Fruit fly (Drosophila melanogaster): ENCODE results near the gene amd.

amd gene

dm6 chr2L:19158679-19159551, 49.0 kb downstream of the amd start (continued):
- TF ChIP-seq CG10274 (GFP tag; optimal IDR thresholded peaks at IDR 0.05), result no peak
- no peak for TF ChIP-seq CG4730 (GFP tag; IDR thresholded peaks at IDR 0.05)
- no peak for TF ChIP-seq her (GFP tag; optimal IDR thresholded peaks at IDR 0.05)
- peak; percentile 45; the same call in 1 of the 3 replicates for TF ChIP-seq croc (GFP tag; conservative IDR thresholded peaks at IDR 0.05)
- TF ChIP-seq hkb (optimal IDR thresholded peaks at IDR 0.05), result no peak
- no peak for TF ChIP-seq hkb (GFP tag; IDR thresholded peaks at IDR 0.05)
- no peak for TF ChIP-seq HmgD (GFP tag; optimal IDR thresholded peaks at IDR 0.05)
- peak; percentile 84 for TF ChIP-seq cg (GFP tag; optimal IDR thresholded peaks at IDR 0.05)
- peak; percentile 29 for TF ChIP-seq HHEX (GFP tag; optimal IDR thresholded peaks at IDR 0.05)
- no peak for TF ChIP-seq cas (GFP tag; IDR thresholded peaks at IDR 0.05)
- TF ChIP-seq Side (GFP tag; optimal IDR thresholded peaks at IDR 0.05), result peak; percentile 36
- peak; percentile 47 for TF ChIP-seq CG11723 (GFP tag; optimal IDR thresholded peaks at IDR 0.05)
- TF ChIP-seq row (GFP tag; IDR thresholded peaks at IDR 0.05), result peak; percentile 47; the same call in 2 of the 3 replicates
- TF ChIP-seq Hsf (GFP tag; optimal IDR thresholded peaks at IDR 0.05), result peak; percentile 37
- peak; percentile 17 for TF ChIP-seq CG12236 (GFP tag; optimal IDR thresholded peaks at IDR 0.05)
- no peak for TF ChIP-seq Doc3 (GFP tag; IDR thresholded peaks at IDR 0.05; ENCODE audit: partially characterized antibody)
- no peak for TF ChIP-seq zen2 (GFP tag; IDR thresholded peaks at IDR 0.05; ENCODE audit: partially characterized antibody)
- no peak for TF ChIP-seq Nf-YB (GFP tag; optimal IDR thresholded peaks at IDR 0.05)
- no peak for TF ChIP-seq CG14667 (GFP tag; IDR thresholded peaks at IDR 0.05)
- peak; percentile 57 for TF ChIP-seq lab (GFP tag; optimal IDR thresholded peaks at IDR 0.05)
- no peak for TF ChIP-seq fd64A (GFP tag; optimal IDR thresholded peaks at IDR 0.05)
- peak; percentile 14 for TF ChIP-seq ATbp (GFP tag; optimal IDR thresholded peaks at IDR 0.05)
- no peak for TF ChIP-seq MBD-R2 (GFP tag; IDR thresholded peaks at IDR 0.05)
- TF ChIP-seq CG18619 (GFP tag; optimal IDR thresholded peaks at IDR 0.05), result no peak
- peak; percentile 20 for TF ChIP-seq nmo (GFP tag; optimal IDR thresholded peaks at IDR 0.05)
- peak; percentile 36 for TF ChIP-seq HLH54F (GFP tag; optimal IDR thresholded peaks at IDR 0.05)
- TF ChIP-seq MTF-1 (GFP tag; optimal IDR thresholded peaks at IDR 0.05; ENCODE audit: borderline replicate concordance), result no peak
- peak in 1 of 2 experiments; percentile 48 for TF ChIP-seq bsh (GFP tag; optimal IDR thresholded peaks at IDR 0.05)
- TF ChIP-seq eyg (GFP tag; optimal IDR thresholded peaks at IDR 0.05), result no peak
- peak; percentile 39 for TF ChIP-seq CG6654 (GFP tag; optimal IDR thresholded peaks at IDR 0.05)
- TF ChIP-seq CG4854 (GFP tag; optimal IDR thresholded peaks at IDR 0.05), result no peak
- TF ChIP-seq Mes4 (GFP tag; optimal IDR thresholded peaks at IDR 0.05), result no peak
- no peak for TF ChIP-seq CG8478 (optimal IDR thresholded peaks at IDR 0.05)
- no peak for TF ChIP-seq mld (GFP tag; IDR thresholded peaks at IDR 0.05; ENCODE audit: partially characterized antibody)
- TF ChIP-seq CG18262 (tag; optimal IDR thresholded peaks at IDR 0.05), result peak; percentile 49
- no peak for TF ChIP-seq unc-4 (GFP tag; IDR thresholded peaks at IDR 0.05; ENCODE audit: partially characterized antibody)
- peak; percentile 30 for TF ChIP-seq nerfin-1 (tag; optimal IDR thresholded peaks at IDR 0.05)
- TF ChIP-seq CG18764 (GFP tag; optimal IDR thresholded peaks at IDR 0.05), result no peak
- TF ChIP-seq CG8765 (GFP tag; IDR thresholded peaks at IDR 0.05), result no peak; the same call in 1 of the 2 replicates
- TF ChIP-seq CG11085 (GFP tag; IDR thresholded peaks at IDR 0.05), result no peak
- TF ChIP-seq CG9932 (GFP tag; IDR thresholded peaks at IDR 0.05), result peak; percentile 39; the same call in 1 of the 2 replicates
- no peak for TF ChIP-seq Stat92E (GFP tag; optimal IDR thresholded peaks at IDR 0.05)
- TF ChIP-seq ems (GFP tag; optimal IDR thresholded peaks at IDR 0.05), result no peak
- TF ChIP-seq NC2β (GFP tag; optimal IDR thresholded peaks at IDR 0.05), result no peak
- peak; percentile 20 for TF ChIP-seq Lhr (GFP tag; optimal IDR thresholded peaks at IDR 0.05)
- TF ChIP-seq Six4 (GFP tag; optimal IDR thresholded peaks at IDR 0.05), result peak; percentile 15
- TF ChIP-seq B-H1 (GFP tag; IDR thresholded peaks at IDR 0.05), result no peak
- 0 out of 2 replicates have a peak, but pooled peaks have one; percentile 19 for TF ChIP-seq Ptx1 (GFP tag; IDR thresholded peaks at IDR 0.05)
- peak; percentile 25 for TF ChIP-seq CG1602 (GFP tag; optimal IDR thresholded peaks at IDR 0.05)
